Fruit fly (Drosophila melanogaster) whole organism, adult: ENCODE results near the gene Ankle2.
A peak's percentile ranks its signal among the peaks of the same experiment; 100 is the strongest.

ENCODE experiments used
- CG11617 ChIP-seq: fragments of 200-800 bp; sonication (Bioruptor generic); optimal IDR thresholded peaks from 2 replicates; lab custom pipeline; 2017; ENCODE audit warnings: mild to moderate bottlenecking, missing biosample characterization, missing genetic modification reagents, missing genetic modification characterization
- CG12768 ChIP-seq: fragments of 200-800 bp; sonication (Bioruptor generic); optimal IDR thresholded peaks from 2 replicates; lab custom pipeline; 2017; ENCODE audit warnings: missing biosample characterization, missing genetic modification characterization, mild to moderate bottlenecking, moderate library complexity, missing genetic modification reagents
- CG14711 ChIP-seq: fragments of 200-800 bp; sonication (Bioruptor generic); optimal IDR thresholded peaks from 2 replicates; lab custom pipeline; 2018; ENCODE audit warnings: missing biosample characterization, mild to moderate bottlenecking, missing genetic modification characterization, moderate library complexity
- CG1620 ChIP-seq: fragments of 200-800 bp; sonication (Bioruptor generic); optimal IDR thresholded peaks from 2 replicates; lab custom pipeline; 2016; ENCODE audit warnings: missing biosample characterization, missing genetic modification characterization
- CG33017 ChIP-seq: fragments of 200-800 bp; sonication (Bioruptor generic); optimal IDR thresholded peaks from 2 replicates; lab custom pipeline; 2018; ENCODE audit warnings: missing biosample characterization, mild to moderate bottlenecking, missing genetic modification characterization, moderate library complexity
- CG5204 ChIP-seq: fragments of 200-800 bp; sonication (Bioruptor generic); optimal IDR thresholded peaks from 2 replicates; lab custom pipeline; 2016; ENCODE audit warnings: missing biosample characterization, missing genetic modification characterization
- CG7045 ChIP-seq: fragments of 200-800 bp; sonication (Bioruptor generic); optimal IDR thresholded peaks from 2 replicates; lab custom pipeline; 2017; ENCODE audit warnings: missing biosample characterization, mild to moderate bottlenecking, missing genetic modification characterization
- CG7101 ChIP-seq: fragments of 200-800 bp; sonication (Bioruptor generic); optimal IDR thresholded peaks from 2 replicates; lab custom pipeline; 2018; ENCODE audit warnings: missing biosample characterization, mild to moderate bottlenecking, missing genetic modification characterization, moderate library complexity
- Clk ChIP-seq: fragments of 200-800 bp; sonication (Bioruptor generic); optimal IDR thresholded peaks from 2 replicates; lab custom pipeline; 2017; ENCODE audit warnings: missing biosample characterization, missing genetic modification characterization
- Crg-1 ChIP-seq: fragments of 200-800 bp; sonication (Bioruptor generic); optimal IDR thresholded peaks from 2 replicates; lab custom pipeline; 2016; ENCODE audit warnings: missing biosample characterization, missing genetic modification characterization
- Hr96 ChIP-seq: fragments of 200-800 bp; sonication (Bioruptor generic); optimal IDR thresholded peaks from 2 replicates; lab custom pipeline; 2016; ENCODE audit warnings: missing biosample characterization, missing genetic modification characterization
- Mnt ChIP-seq: fragments of 200-800 bp; sonication (Bioruptor generic); optimal IDR thresholded peaks from 2 replicates; lab custom pipeline; 2016; ENCODE audit warnings: missing biosample characterization, mild to moderate bottlenecking, missing genetic modification characterization
- bab1 ChIP-seq: fragments of 200-800 bp; sonication (Bioruptor generic); optimal IDR thresholded peaks from 3 replicates; lab custom pipeline; 2019; ENCODE audit warnings: missing biosample characterization, mild to moderate bottlenecking, missing genetic modification characterization, moderate library complexity
- cic ChIP-seq: fragments of 200-800 bp; sonication (Bioruptor generic); optimal IDR thresholded peaks from 2 replicates; lab custom pipeline; 2017; ENCODE audit warnings: missing biosample characterization, mild to moderate bottlenecking, missing genetic modification characterization, moderate library complexity
- cnc ChIP-seq, 2 experiments: fragments of >200 bp; optimal IDR thresholded peaks; 2 replicates each; lab custom pipeline; 2017
- kay ChIP-seq: fragments of 200-800 bp; sonication (Bioruptor generic); peaks from one replicate; lab custom pipeline; 2016; ENCODE audit warnings: missing biosample characterization, missing genetic modification characterization, borderline replicate concordance
- ovo ChIP-seq: fragments of 200-800 bp; sonication (Bioruptor generic); optimal IDR thresholded peaks from 2 replicates; lab custom pipeline; 2016; ENCODE audit warnings: missing biosample characterization, missing genetic modification characterization
- pad ChIP-seq: fragments of 200-800 bp; sonication (Bioruptor generic); optimal IDR thresholded peaks from 3 replicates; lab custom pipeline; 2017; ENCODE audit warnings: missing biosample characterization, missing genetic modification characterization, mild to moderate bottlenecking, moderate library complexity, missing genetic modification reagents
- tj ChIP-seq: fragments of 200-800 bp; sonication (Bioruptor generic); optimal IDR thresholded peaks from 3 replicates; lab custom pipeline; 2017; ENCODE audit warnings: missing biosample characterization, mild to moderate bottlenecking, missing genetic modification characterization, moderate library complexity
- toe ChIP-seq: fragments of 200-800 bp; sonication (Bioruptor generic); optimal IDR thresholded peaks from 2 replicates; lab custom pipeline; 2016; ENCODE audit warnings: missing biosample characterization, missing genetic modification characterization

The Ankle2 gene

dm6 chrX:17562585-17562984, 16.4 kb downstream of the Ankle2 start:
- TF ChIP-seq pad (no peak), CG7101 (tag; lab: Kevin White, UChicago) (no peak), cnc (optimal IDR thresholded peaks at IDR 0.05; lab: Kevin White, UChicago) (no peak), kay (no peak), CG12768 (GFP tag; lab: Kevin White, UChicago) (no peak), ovo (GFP tag; lab: Kevin White, UChicago) (no peak), CG33017 (no peak), bab1 (GFP tag; lab: Kevin White, UChicago) (no peak), CG11617 (GFP tag; lab: Kevin White, UChicago) (no peak), CG14711 (no peak), Mnt (GFP tag; lab: Kevin White, UChicago) (no peak), CG7045 (GFP tag; lab: Kevin White, UChicago) (no peak), CG1620 (GFP tag; lab: Kevin White, UChicago) (no peak), cic (no peak), Crg-1 (GFP tag; lab: Kevin White, UChicago) (no peak), Clk (GFP tag; lab: Kevin White, UChicago) (no peak)

dm6 chrX:17561943-17562313, 17.1 kb downstream of the Ankle2 start:
- TF ChIP-seq toe (peak; percentile 6), cic (no peak), bab1 (GFP tag; lab: Kevin White, UChicago) (no peak), pad (peak; percentile 24), Hr96 (GFP tag; lab: Kevin White, UChicago) (peak; percentile 52), CG5204 (GFP tag; lab: Kevin White, UChicago) (no peak)

dm6 chrX:17561130-17561942, 17.7 kb downstream of the Ankle2 start, which contains the start of gene CG43658:
CG43658 (minus strand) TSS chrX:17561180.
- TF ChIP-seq tj: no peak
- TF ChIP-seq CG7101 (tag; lab: Kevin White, UChicago): no peak

- TF ChIP-seq kay (no peak), toe (no peak), cic (no peak)
Measured at dm6 chrX:17558708-17559107, 20.3 kb downstream of the Ankle2 start.

dm6 chrX:17555139-17555538, 23.9 kb downstream of the Ankle2 start:
- no peak for TF ChIP-seq Hr96 (GFP tag; lab: Kevin White, UChicago)
- no peak for TF ChIP-seq Crg-1 (GFP tag; lab: Kevin White, UChicago)
- TF ChIP-seq CG33017: no peak

- no peak for TF ChIP-seq CG14711
- TF ChIP-seq tj: no peak
- no peak for TF ChIP-seq CG11617 (GFP tag; lab: Kevin White, UChicago)
- no peak for TF ChIP-seq bab1 (GFP tag; lab: Kevin White, UChicago)
- no peak for TF ChIP-seq toe
- TF ChIP-seq ovo (GFP tag; lab: Kevin White, UChicago): no peak
- TF ChIP-seq CG12768 (GFP tag; lab: Kevin White, UChicago): no peak
- TF ChIP-seq kay: no peak
- no peak for TF ChIP-seq cic
- no peak for TF ChIP-seq Clk (GFP tag; lab: Kevin White, UChicago)
- TF ChIP-seq Hr96 (GFP tag; lab: Kevin White, UChicago): no peak
- TF ChIP-seq Crg-1 (GFP tag; lab: Kevin White, UChicago): no peak
- no peak for TF ChIP-seq CG5204 (GFP tag; lab: Kevin White, UChicago)
- TF ChIP-seq CG33017: no peak
- TF ChIP-seq CG1620 (GFP tag; lab: Kevin White, UChicago): no peak
- TF ChIP-seq cnc (optimal IDR thresholded peaks at IDR 0.05; lab: Kevin White, UChicago): no peak
- no peak for TF ChIP-seq CG7101 (tag; lab: Kevin White, UChicago)
- TF ChIP-seq pad: no peak
- no peak for TF ChIP-seq Mnt (GFP tag; lab: Kevin White, UChicago)
- no peak for TF ChIP-seq CG7045 (GFP tag; lab: Kevin White, UChicago)
Measured at dm6 chrX:17550957-17551356, 28.1 kb downstream of the Ankle2 start.

- TF ChIP-seq CG1620 (GFP tag; lab: Kevin White, UChicago): no peak
- TF ChIP-seq CG14711: no peak
Measured at dm6 chrX:17550307-17550706, 28.7 kb downstream of the Ankle2 start.

- TF ChIP-seq pad (no peak), CG12768 (GFP tag; lab: Kevin White, UChicago) (no peak), kay (no peak), ovo (GFP tag; lab: Kevin White, UChicago) (no peak), CG7101 (tag; lab: Kevin White, UChicago) (no peak), bab1 (GFP tag; lab: Kevin White, UChicago) (no peak), tj (no peak), CG1620 (GFP tag; lab: Kevin White, UChicago) (no peak), CG5204 (GFP tag; lab: Kevin White, UChicago) (no peak), CG14711 (no peak), Mnt (GFP tag; lab: Kevin White, UChicago) (no peak), Clk (GFP tag; lab: Kevin White, UChicago) (no peak), CG11617 (GFP tag; lab: Kevin White, UChicago) (no peak), CG7045 (GFP tag; lab: Kevin White, UChicago) (no peak), CG33017 (no peak), Crg-1 (GFP tag; lab: Kevin White, UChicago) (no peak), cnc (optimal IDR thresholded peaks at IDR 0.05; lab: Kevin White, UChicago) (no peak), Hr96 (GFP tag; lab: Kevin White, UChicago) (no peak), toe (no peak), cic (no peak)
Measured at dm6 chrX:17545580-17545979, 33.4 kb downstream of the Ankle2 start.
